Fruit fly (Drosophila melanogaster) Kc167 (cell line): ENCODE data around the gene bb8.

ENCODE experiments used
- Myc ChIP-seq: fragments of >200 bp; optimal IDR thresholded peaks from 2 replicates; lab custom pipeline; 2017; ENCODE audit warnings: missing external identifiers
- insv ChIP-seq: fragments of >200 bp; optimal IDR thresholded peaks from 3 replicates; lab custom pipeline; 2018; ENCODE audit warnings: missing external identifiers

DNA sequence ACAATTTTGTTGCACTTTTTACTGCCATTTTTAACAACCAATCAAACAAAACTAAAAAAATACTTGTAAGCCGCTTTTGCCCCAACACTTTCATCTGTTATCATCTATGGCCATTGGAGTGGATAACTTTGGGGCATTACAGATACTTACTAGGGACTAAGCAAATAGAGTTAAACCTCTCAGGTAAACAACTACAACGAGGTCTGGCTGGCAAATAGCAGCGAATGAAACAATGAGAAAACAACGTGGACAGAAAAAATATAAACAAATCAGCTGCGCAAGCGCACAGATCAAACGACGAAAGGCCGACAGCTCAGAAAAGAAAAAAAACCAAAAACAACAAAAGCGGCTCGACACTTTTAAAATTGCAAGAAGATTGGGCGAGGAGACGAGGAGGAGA, 12.2 kb upstream of the bb8 start:
- TF ChIP-seq Myc (no peak), insv (lab: Kevin White, UChicago) (no peak)
